Worm (Caenorhabditis elegans) whole organism, L4 larva: Measurements from ENCODE around the gene ifta-2.

ENCODE experiments used
- ama-1 ChIP-seq: fragments of 150-350 bp; optimal IDR thresholded peaks from 2 replicates; lab custom pipeline; 2014; ENCODE audit warnings: inconsistent platforms, mixed read lengths
- ceh-82 ChIP-seq: sonication (generic microtip); optimal IDR thresholded peaks from 2 replicates; lab custom pipeline; 2017; ENCODE audit warnings: missing biosample characterization, missing genetic modification characterization
- daf-16 ChIP-seq, 3 experiments: sonication (generic microtip); optimal IDR thresholded peaks; 2 replicates each; lab custom pipeline; 2016 to 2017; ENCODE audit warnings: missing genetic modification characterization in 3 of 3, missing genetic modification reagents in 3 of 3, mild to moderate bottlenecking in 2 of 3, missing compliant biosample characterization in 2 of 3, missing biosample characterization in 1 of 3, moderate library complexity in 1 of 3
- dpl-1 ChIP-seq: fragments of 150-350 bp; optimal IDR thresholded peaks from 2 replicates; lab custom pipeline; 2014; ENCODE audit warnings: missing biosample characterization, missing genetic modification reagents, missing genetic modification characterization
- lin-15B ChIP-seq: fragments of 150-350 bp; sonication (generic microtip); optimal IDR thresholded peaks from 3 replicates; lab custom pipeline; 2014; ENCODE audit warnings: missing biosample characterization, missing genetic modification characterization
- lin-39 ChIP-seq: fragments of 150-350 bp; optimal IDR thresholded peaks from 2 replicates; lab custom pipeline; 2014; ENCODE audit warnings: missing biosample characterization, missing genetic modification reagents, missing genetic modification characterization
- nhr-28 ChIP-seq: fragments of 150-350 bp; optimal IDR thresholded peaks from 2 replicates; lab custom pipeline; 2014; ENCODE audit warnings: missing biosample characterization, missing genetic modification characterization
- nhr-41 ChIP-seq: fragments of 200-800 bp; sonication (Bioruptor generic); IDR thresholded peaks from 2 replicates; pipeline ENCODE4 v1.3.6; 2022; ENCODE audit warnings: missing genetic modification reagents, missing genetic modification characterization, missing compliant biosample characterization
- skn-1 ChIP-seq: fragments of 150-350 bp; optimal IDR thresholded peaks from 2 replicates; lab custom pipeline; 2014; ENCODE audit warnings: missing biosample characterization, missing genetic modification characterization
- unc-130 ChIP-seq: sonication (generic microtip); optimal IDR thresholded peaks from 2 replicates; lab custom pipeline; 2016; ENCODE audit warnings: missing genetic modification reagents, missing genetic modification characterization, missing compliant biosample characterization
- unc-39 ChIP-seq: sonication (generic microtip); optimal IDR thresholded peaks from 2 replicates; lab custom pipeline; 2017; ENCODE audit warnings: missing biosample characterization, missing genetic modification characterization

DNA sequence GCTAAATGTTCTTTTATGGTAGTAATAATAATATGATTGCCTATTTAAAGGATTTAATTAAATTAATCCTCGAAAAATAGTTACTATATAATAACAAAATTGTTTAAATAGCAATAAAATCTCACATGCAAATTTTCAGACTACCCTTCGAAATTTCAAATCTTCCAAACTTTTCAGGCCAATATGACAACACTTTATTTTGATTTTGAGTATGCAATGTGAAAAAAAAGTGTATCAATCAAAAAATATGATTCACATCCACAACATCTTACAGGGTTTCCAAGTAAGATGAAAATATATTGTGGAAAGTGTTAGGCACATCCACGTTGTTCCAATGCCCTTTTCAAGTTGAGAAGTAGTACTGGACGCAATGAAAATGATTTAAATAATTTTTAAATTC lies 10.0 kb upstream of the ifta-2 start, which contains the start of gene snf-9:
- no peak for TF ChIP-seq nhr-41 (GFP tag; lab: Robert Waterston, UW)
- TF ChIP-seq ceh-82 (tag; lab: Kevin White, UChicago) = no peak
- TF ChIP-seq lin-15B (tag; lab: Kevin White, UChicago) = no peak
- TF ChIP-seq unc-130 (GFP tag; lab: Kevin White, UChicago) = no peak
- no peak for TF ChIP-seq nhr-28 (tag; lab: Kevin White, UChicago)
- TF ChIP-seq unc-39 (tag; lab: Kevin White, UChicago) = no peak
- TF ChIP-seq lin-39 (tag; lab: Kevin White, UChicago) = no peak
- no peak for TF ChIP-seq daf-16 (GFP tag; optimal IDR thresholded peaks at IDR 0.05; lab: Kevin White, UChicago)
- no peak for TF ChIP-seq daf-16 (tag; optimal IDR thresholded peaks at IDR 0.05; lab: Kevin White, UChicago)
- no peak for TF ChIP-seq dpl-1
- TF ChIP-seq ama-1 (lab: Kevin White, UChicago) = no peak
- no peak for TF ChIP-seq skn-1 (tag; lab: Kevin White, UChicago)
